Worm (Caenorhabditis elegans) whole organism, L2 larva: ENCODE data around the gene Y38E10A.24.

Experiments used
- C34F6.9 ChIP-seq: fragments of 150-350 bp; optimal IDR thresholded peaks from 2 replicates; lab custom pipeline; 2014; ENCODE audit warnings: missing biosample characterization, missing genetic modification characterization
- R02D3.7 ChIP-seq: fragments of 150-350 bp; optimal IDR thresholded peaks from 2 replicates; lab custom pipeline; 2014; ENCODE audit warnings: missing biosample characterization, missing genetic modification characterization
- Y55F3AM.14 ChIP-seq: fragments of 200-800 bp; sonication (Bioruptor generic); optimal IDR thresholded peaks from 2 replicates; lab custom pipeline; 2018; ENCODE audit warnings: mild to moderate bottlenecking, missing genetic modification characterization, missing compliant biosample characterization
- ZK546.5 ChIP-seq: sonication (generic microtip); optimal IDR thresholded peaks from 2 replicates; lab custom pipeline; 2017; ENCODE audit warnings: missing biosample characterization, missing genetic modification characterization
- ceh-16 ChIP-seq: fragments of 150-350 bp; optimal IDR thresholded peaks from 2 replicates; lab custom pipeline; 2014; ENCODE audit warnings: missing biosample characterization, missing genetic modification characterization
- ceh-82 ChIP-seq: fragments of 150-350 bp; optimal IDR thresholded peaks from 2 replicates; lab custom pipeline; 2014; ENCODE audit warnings: missing biosample characterization, missing genetic modification characterization
- crh-2 ChIP-seq: sonication (generic microtip); optimal IDR thresholded peaks from 2 replicates; lab custom pipeline; 2017; ENCODE audit warnings: missing biosample characterization, missing genetic modification characterization
- dmd-4 ChIP-seq: sonication (generic microtip); optimal IDR thresholded peaks from 2 replicates; lab custom pipeline; 2017; ENCODE audit warnings: missing biosample characterization, missing genetic modification characterization
- egl-27 ChIP-seq: sonication (generic microtip); optimal IDR thresholded peaks from 3 replicates; lab custom pipeline; 2017; ENCODE audit warnings: missing biosample characterization, missing genetic modification reagents, missing genetic modification characterization
- elt-1 ChIP-seq: fragments of 150-350 bp; optimal IDR thresholded peaks from 2 replicates; lab custom pipeline; 2014; ENCODE audit warnings: missing biosample characterization, missing genetic modification characterization
- elt-3 ChIP-seq: sonication (generic microtip); optimal IDR thresholded peaks from 2 replicates; lab custom pipeline; 2017; ENCODE audit warnings: missing biosample characterization, missing genetic modification characterization
- fos-1 ChIP-seq: fragments of 150-350 bp; optimal IDR thresholded peaks from 2 replicates; lab custom pipeline; 2014; ENCODE audit warnings: missing biosample characterization, missing genetic modification characterization
- gmeb-1 ChIP-seq: fragments of 150-350 bp; optimal IDR thresholded peaks from 2 replicates; lab custom pipeline; 2014; ENCODE audit warnings: missing biosample characterization, missing genetic modification characterization
- lin-11 ChIP-seq: fragments of 150-350 bp; sonication (generic microtip); optimal IDR thresholded peaks from 2 replicates; lab custom pipeline; 2014; ENCODE audit warnings: missing biosample characterization, missing genetic modification characterization, inconsistent platforms, mixed read lengths
- lin-13 ChIP-seq: fragments of 150-350 bp; optimal IDR thresholded peaks from 2 replicates; lab custom pipeline; 2014; ENCODE audit warnings: missing biosample characterization, missing genetic modification reagents, missing genetic modification characterization
- lin-39 ChIP-seq: fragments of 150-350 bp; optimal IDR thresholded peaks from 2 replicates; lab custom pipeline; 2014; ENCODE audit warnings: missing biosample characterization, missing genetic modification reagents, missing genetic modification characterization
- mab-5 ChIP-seq: fragments of 150-350 bp; optimal IDR thresholded peaks from 2 replicates; lab custom pipeline; 2014; ENCODE audit warnings: missing biosample characterization, missing genetic modification characterization
- mdl-1 ChIP-seq, 2 experiments: fragments of 150-350 bp in 1 of 2; sonication (generic microtip) in 1 of 2; optimal IDR thresholded peaks; 2 replicates each; lab custom pipeline; 2017; ENCODE audit warnings: missing biosample characterization in 2 of 2, missing genetic modification characterization in 2 of 2
- nhr-10 ChIP-seq: sonication (generic microtip); optimal IDR thresholded peaks from 2 replicates; lab custom pipeline; 2017; ENCODE audit warnings: missing biosample characterization, missing genetic modification characterization
- nhr-11 ChIP-seq: fragments of 150-350 bp; optimal IDR thresholded peaks from 2 replicates; lab custom pipeline; 2014; ENCODE audit warnings: missing biosample characterization, missing genetic modification characterization
- nhr-129 ChIP-seq: fragments of 150-350 bp; optimal IDR thresholded peaks from 2 replicates; lab custom pipeline; 2014; ENCODE audit warnings: missing biosample characterization, missing genetic modification characterization
- nhr-21 ChIP-seq: fragments of 150-350 bp; optimal IDR thresholded peaks from 2 replicates; lab custom pipeline; 2014; ENCODE audit warnings: missing biosample characterization, missing genetic modification characterization
- nhr-23 ChIP-seq: fragments of 150-350 bp; optimal IDR thresholded peaks from 2 replicates; lab custom pipeline; 2014; ENCODE audit warnings: missing biosample characterization, missing genetic modification reagents, missing genetic modification characterization
- nhr-237 ChIP-seq: fragments of 150-350 bp; optimal IDR thresholded peaks from 2 replicates; lab custom pipeline; 2014; ENCODE audit warnings: missing biosample characterization, missing genetic modification characterization
- nhr-6 ChIP-seq: fragments of 150-350 bp; optimal IDR thresholded peaks from 2 replicates; lab custom pipeline; 2014; ENCODE audit warnings: missing biosample characterization, missing genetic modification characterization
- nhr-77 ChIP-seq: fragments of 150-350 bp; optimal IDR thresholded peaks from 2 replicates; lab custom pipeline; 2014; ENCODE audit warnings: missing biosample characterization, missing genetic modification characterization
- peb-1 ChIP-seq: fragments of 150-350 bp; optimal IDR thresholded peaks from 2 replicates; lab custom pipeline; 2014; ENCODE audit warnings: missing biosample characterization, missing genetic modification characterization
- sem-4 ChIP-seq: fragments of 150-350 bp; optimal IDR thresholded peaks from 2 replicates; lab custom pipeline; 2014; ENCODE audit warnings: missing biosample characterization, missing genetic modification reagents, missing genetic modification characterization
- skn-1 ChIP-seq: sonication (generic microtip); optimal IDR thresholded peaks from 2 replicates; lab custom pipeline; 2017; ENCODE audit warnings: missing biosample characterization, missing genetic modification characterization
- sma-3 ChIP-seq: sonication (generic microtip); optimal IDR thresholded peaks from 2 replicates; lab custom pipeline; 2016; ENCODE audit warnings: missing genetic modification reagents, missing genetic modification characterization, missing compliant biosample characterization
- sma-9 ChIP-seq, 2 experiments: fragments of 150-350 bp in 1 of 2; sonication (generic microtip) in 1 of 2; optimal IDR thresholded peaks; 2 replicates each; lab custom pipeline; 2014 to 2016; ENCODE audit warnings: missing genetic modification characterization in 2 of 2, mild to moderate bottlenecking in 1 of 2, missing biosample characterization in 1 of 2, missing compliant biosample characterization in 1 of 2, missing genetic modification reagents in 1 of 2, moderate library complexity in 1 of 2
- unc-39 ChIP-seq: fragments of 150-350 bp; optimal IDR thresholded peaks from 2 replicates; lab custom pipeline; 2014; ENCODE audit warnings: missing biosample characterization, missing genetic modification characterization
- unc-62 ChIP-seq: fragments of 150-350 bp; optimal IDR thresholded peaks from 2 replicates; lab custom pipeline; 2014; ENCODE audit warnings: missing biosample characterization, missing genetic modification reagents, missing genetic modification characterization
- zag-1 ChIP-seq: fragments of 150-350 bp; optimal IDR thresholded peaks from 2 replicates; lab custom pipeline; 2014; ENCODE audit warnings: missing biosample characterization, missing genetic modification characterization
- ztf-1 ChIP-seq: fragments of 200-800 bp; sonication (Bioruptor generic); conservative IDR thresholded peaks from 2 replicates; pipeline ENCODE4 v1.3.6; 2022; ENCODE audit warnings: missing genetic modification characterization, missing compliant biosample characterization
- ztf-11 ChIP-seq: sonication (generic microtip); optimal IDR thresholded peaks from 2 replicates; lab custom pipeline; 2017; ENCODE audit warnings: missing biosample characterization, missing genetic modification characterization
- ztf-4 ChIP-seq: fragments of 150-350 bp; optimal IDR thresholded peaks from 2 replicates; lab custom pipeline; 2014; ENCODE audit warnings: missing biosample characterization, missing genetic modification characterization

Gene Y38E10A.24

DNA sequence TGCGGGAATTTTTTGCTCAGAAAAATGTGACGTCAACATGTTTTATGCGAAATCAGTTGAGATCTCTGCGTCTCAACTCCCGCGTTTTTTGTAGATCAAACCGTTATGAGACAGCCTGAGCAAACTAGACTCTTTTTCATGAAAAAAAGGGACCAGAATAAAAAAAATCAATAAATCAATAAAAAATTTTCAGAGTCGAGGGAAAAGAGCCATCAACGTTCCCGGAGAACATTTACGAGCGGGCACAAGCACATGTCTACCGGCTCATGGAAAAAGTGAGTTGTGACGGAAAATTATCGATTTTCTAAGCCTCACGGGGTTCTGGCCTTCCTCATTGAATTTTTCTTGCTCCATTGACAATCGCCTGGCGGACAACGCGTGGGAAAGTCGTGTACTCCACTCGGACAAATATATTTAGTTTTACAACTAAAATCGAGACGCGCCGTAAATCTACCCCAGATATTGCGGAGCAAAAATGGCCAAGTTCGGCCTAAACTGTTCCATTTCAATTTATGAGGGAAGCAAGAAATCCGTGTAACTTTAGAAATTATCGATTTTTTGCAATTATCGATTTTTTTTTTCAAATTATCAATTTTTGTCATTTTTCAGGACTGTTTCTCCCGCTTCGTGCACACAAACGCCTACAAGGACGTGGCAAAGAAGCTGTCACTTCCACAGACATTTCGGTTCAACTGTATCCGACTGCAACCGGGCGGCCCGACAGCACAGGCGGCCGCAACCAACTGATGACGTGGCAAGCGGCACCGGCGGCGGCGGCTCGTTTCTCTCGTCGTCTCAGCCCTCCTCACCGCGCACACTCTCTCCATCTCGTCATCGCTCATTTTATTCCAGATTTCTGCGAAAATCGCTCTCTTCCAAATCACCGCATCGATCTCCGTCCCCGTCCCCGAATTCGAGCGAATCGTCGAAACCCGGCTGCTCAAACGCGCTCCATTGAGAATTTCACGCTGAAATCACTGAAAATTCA lies 7.7 kb upstream of the Y38E10A.24 start:
- TF ChIP-seq nhr-11 (tag; lab: Kevin White, UChicago) (no peak), dmd-4 (tag; lab: Kevin White, UChicago) (no peak), lin-39 (no peak), fos-1 (tag; lab: Kevin White, UChicago) (no peak), R02D3.7 (tag; lab: Kevin White, UChicago) (no peak), ztf-11 (tag; lab: Kevin White, UChicago) (no peak), ZK546.5 (tag; lab: Kevin White, UChicago) (no peak), ceh-16 (tag; lab: Kevin White, UChicago) (no peak), nhr-6 (no peak), sma-9 (GFP tag; optimal IDR thresholded peaks at IDR 0.05; lab: Kevin White, UChicago) (no peak), sma-9 (tag; optimal IDR thresholded peaks at IDR 0.05; lab: Kevin White, UChicago) (no peak), nhr-77 (tag; lab: Kevin White, UChicago) (no peak), unc-62 (GFP tag; lab: Kevin White, UChicago) (no peak), lin-13 (GFP tag; lab: Kevin White, UChicago) (no peak), crh-2 (tag; lab: Kevin White, UChicago) (no peak), ceh-82 (tag; lab: Kevin White, UChicago) (no peak), nhr-23 (no peak), nhr-10 (tag; lab: Kevin White, UChicago) (no peak)

DNA sequence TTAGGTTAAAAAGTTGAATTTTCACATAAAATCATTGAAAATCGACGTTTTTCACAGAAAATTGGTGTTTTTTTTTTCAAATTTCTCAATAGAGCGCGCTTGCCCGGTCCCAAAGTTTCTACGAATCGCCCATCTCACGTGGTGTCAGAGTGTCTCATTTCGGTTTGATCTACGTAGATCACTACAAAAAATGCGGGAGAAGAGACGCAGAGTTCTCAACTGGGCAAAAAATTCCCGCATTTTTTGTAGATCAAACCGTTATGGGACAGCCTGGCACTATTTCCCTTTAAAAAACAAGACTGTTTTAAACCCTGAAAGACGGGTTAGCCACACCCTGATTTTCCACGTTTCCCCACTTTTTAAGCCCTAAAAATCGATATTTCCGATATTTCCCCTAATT lies 6.9 kb upstream of the Y38E10A.24 start:
- TF ChIP-seq gmeb-1 (tag; lab: Kevin White, UChicago) (no peak), crh-2 (tag; lab: Kevin White, UChicago) (no peak), mab-5 (tag; lab: Kevin White, UChicago) (no peak), mdl-1 (tag; optimal IDR thresholded peaks at IDR 0.05; lab: Kevin White, UChicago) (no peak), lin-13 (GFP tag; lab: Kevin White, UChicago) (no peak), unc-39 (tag; lab: Kevin White, UChicago) (no peak), C34F6.9 (tag; lab: Kevin White, UChicago) (no peak), unc-62 (GFP tag; lab: Kevin White, UChicago) (no peak), egl-27 (tag; lab: Kevin White, UChicago) (no peak), nhr-6 (no peak), zag-1 (tag; lab: Kevin White, UChicago) (no peak), ceh-16 (tag; lab: Kevin White, UChicago) (no peak), skn-1 (tag; lab: Kevin White, UChicago) (no peak), nhr-21 (no peak), lin-11 (no peak), nhr-237 (tag; lab: Kevin White, UChicago) (no peak), lin-39 (no peak), fos-1 (tag; lab: Kevin White, UChicago) (no peak), Y55F3AM.14 (GFP tag; lab: Kevin White, UChicago) (no peak)

DNA sequence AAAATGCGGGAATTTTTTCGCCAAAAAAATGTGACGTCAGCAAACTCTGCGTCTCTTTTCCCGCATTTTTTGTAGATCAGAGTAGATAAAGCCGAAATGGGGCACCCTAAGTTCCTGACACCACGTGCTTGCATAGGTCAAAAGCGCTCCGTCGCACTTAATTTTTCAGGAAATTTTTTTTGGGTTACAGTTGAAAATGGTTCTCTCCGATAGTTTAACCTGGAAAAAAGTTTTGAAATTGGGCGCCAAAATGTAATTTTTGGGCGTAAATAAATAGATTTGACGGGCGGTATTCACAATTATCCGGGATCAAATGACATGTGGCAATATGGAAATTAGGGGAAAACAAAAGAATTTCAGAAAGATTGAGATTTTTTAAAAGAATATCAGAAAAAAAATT lies 6.3 kb upstream of the Y38E10A.24 start:
- TF ChIP-seq lin-13 (GFP tag; lab: Kevin White, UChicago) (no peak), elt-1 (tag; lab: Kevin White, UChicago) (no peak), nhr-129 (tag; lab: Kevin White, UChicago) (no peak), unc-62 (GFP tag; lab: Kevin White, UChicago) (no peak), ztf-11 (tag; lab: Kevin White, UChicago) (no peak), zag-1 (tag; lab: Kevin White, UChicago) (no peak), ceh-16 (tag; lab: Kevin White, UChicago) (no peak), skn-1 (tag; lab: Kevin White, UChicago) (no peak), lin-11 (no peak), ceh-82 (tag; lab: Kevin White, UChicago) (no peak), nhr-21 (no peak), mab-5 (tag; lab: Kevin White, UChicago) (no peak), ztf-1 (GFP tag; lab: Robert Waterston, UW) (no peak), sma-3 (GFP tag; lab: Kevin White, UChicago) (no peak), unc-39 (tag; lab: Kevin White, UChicago) (no peak), elt-3 (tag; lab: Kevin White, UChicago) (no peak), sem-4 (no peak), peb-1 (tag; lab: Kevin White, UChicago) (no peak), ztf-4 (tag; lab: Kevin White, UChicago) (no peak), nhr-11 (tag; lab: Kevin White, UChicago) (no peak)
